Worm (Caenorhabditis elegans) whole organism, L4 larva: ENCODE data around the gene C08B6.10.

Experiments
- T20F7.1 ChIP-seq: fragments of 200-800 bp; sonication (Bioruptor generic); optimal IDR thresholded peaks from 2 replicates; lab custom pipeline; 2018; ENCODE audit warnings: mild to moderate bottlenecking, missing genetic modification characterization, missing compliant biosample characterization
- arid-1 ChIP-seq: fragments of 200-800 bp; sonication (Bioruptor generic); conservative IDR thresholded peaks from 2 replicates; pipeline ENCODE4 v1.3.6; 2022; ENCODE audit warnings: missing genetic modification reagents, missing genetic modification characterization, missing compliant biosample characterization
- ceh-20 ChIP-seq: fragments of 200-800 bp; sonication (Bioruptor generic); IDR thresholded peaks from 2 replicates; pipeline ENCODE4 v1.3.6; 2022; ENCODE audit warnings: missing genetic modification reagents, missing genetic modification characterization, missing compliant biosample characterization
- ceh-32 ChIP-seq: sonication (generic microtip); optimal IDR thresholded peaks from 2 replicates; lab custom pipeline; 2016; ENCODE audit warnings: mild to moderate bottlenecking, missing genetic modification characterization, missing compliant biosample characterization; ENCODE audit not compliant: poor library complexity
- ceh-44 ChIP-seq: fragments of 200-800 bp; sonication (Bioruptor generic); IDR thresholded peaks from 2 replicates; pipeline ENCODE4 v1.3.6; 2022; ENCODE audit warnings: missing genetic modification reagents, missing genetic modification characterization, missing compliant biosample characterization
- daf-16 ChIP-seq, 3 experiments: sonication (generic microtip); optimal IDR thresholded peaks; 2 replicates each; lab custom pipeline; 2016 to 2017; ENCODE audit warnings: missing genetic modification characterization in 3 of 3, missing genetic modification reagents in 3 of 3, mild to moderate bottlenecking in 2 of 3, missing compliant biosample characterization in 2 of 3, missing biosample characterization in 1 of 3, moderate library complexity in 1 of 3
- dmd-6 ChIP-seq: fragments of 200-800 bp; sonication (Bioruptor generic); IDR thresholded peaks from 2 replicates; pipeline ENCODE4 v1.3.6; 2022; ENCODE audit warnings: missing genetic modification reagents, missing genetic modification characterization, missing compliant biosample characterization
- dpl-1 ChIP-seq: fragments of 150-350 bp; optimal IDR thresholded peaks from 2 replicates; lab custom pipeline; 2014; ENCODE audit warnings: missing biosample characterization, missing genetic modification reagents, missing genetic modification characterization
- dve-1 ChIP-seq: sonication (generic microtip); optimal IDR thresholded peaks from 2 replicates; lab custom pipeline; 2017; ENCODE audit warnings: antibody characterized with exemption, mild to moderate bottlenecking, missing genetic modification characterization, missing compliant biosample characterization; ENCODE audit not compliant: insufficient read depth
- egl-27 ChIP-seq: sonication (generic microtip); optimal IDR thresholded peaks from 3 replicates; lab custom pipeline; 2017; ENCODE audit warnings: missing biosample characterization, missing genetic modification reagents, missing genetic modification characterization
- fos-1 ChIP-seq: fragments of 150-350 bp; optimal IDR thresholded peaks from 2 replicates; lab custom pipeline; 2014; ENCODE audit warnings: missing biosample characterization, missing genetic modification characterization
- hlh-11 ChIP-seq: fragments of 200-800 bp; sonication (Bioruptor generic); optimal IDR thresholded peaks from 2 replicates; lab custom pipeline; 2018; ENCODE audit warnings: mild to moderate bottlenecking, missing genetic modification characterization, missing compliant biosample characterization
- hlh-30 ChIP-seq: sonication (generic microtip); optimal IDR thresholded peaks from 2 replicates; lab custom pipeline; 2017; ENCODE audit warnings: antibody characterized with exemption, mild to moderate bottlenecking, missing genetic modification characterization, missing compliant biosample characterization; ENCODE audit not compliant: insufficient read depth
- lin-15B ChIP-seq: fragments of 150-350 bp; sonication (generic microtip); optimal IDR thresholded peaks from 3 replicates; lab custom pipeline; 2014; ENCODE audit warnings: missing biosample characterization, missing genetic modification characterization
- lsy-2 ChIP-seq, 2 experiments: fragments of 150-350 bp in 1 of 2; sonication (generic microtip) in 1 of 2; optimal IDR thresholded peaks; 2 replicates each; lab custom pipeline; 2014 to 2017; ENCODE audit warnings: missing biosample characterization in 2 of 2, missing genetic modification characterization in 2 of 2
- madf-9 ChIP-seq: fragments of 200-800 bp; sonication (Bioruptor generic); conservative IDR thresholded peaks from 2 replicates; pipeline ENCODE4 v1.3.6; 2022; ENCODE audit warnings: missing genetic modification reagents, missing genetic modification characterization, missing compliant biosample characterization
- mdl-1 ChIP-seq, 2 experiments: fragments of 150-350 bp in 1 of 2; sonication (generic microtip) in 1 of 2; optimal IDR thresholded peaks; 2 replicates each; lab custom pipeline; 2014 to 2017; ENCODE audit warnings: missing biosample characterization in 2 of 2, missing genetic modification characterization in 2 of 2
- mep-1 ChIP-seq: fragments of 150-350 bp; sonication (generic microtip); optimal IDR thresholded peaks from 3 replicates; lab custom pipeline; 2014; ENCODE audit warnings: missing biosample characterization, missing genetic modification characterization
- mxl-2 ChIP-seq: fragments of 200-800 bp; sonication (Bioruptor generic); conservative IDR thresholded peaks from 2 replicates; pipeline ENCODE4 v1.3.6; 2022; ENCODE audit warnings: missing genetic modification reagents, missing genetic modification characterization, missing compliant biosample characterization
- mxl-3 ChIP-seq: fragments of 200-800 bp; sonication (Bioruptor generic); optimal IDR thresholded peaks from 2 replicates; lab custom pipeline; 2018; ENCODE audit warnings: mild to moderate bottlenecking, missing genetic modification characterization, missing compliant biosample characterization
- nhr-10 ChIP-seq: fragments of 150-350 bp; optimal IDR thresholded peaks from 2 replicates; lab custom pipeline; 2014; ENCODE audit warnings: missing biosample characterization, missing genetic modification characterization
- nhr-102 ChIP-seq: sonication (generic microtip); optimal IDR thresholded peaks from 2 replicates; lab custom pipeline; 2016; ENCODE audit warnings: mild to moderate bottlenecking, missing genetic modification characterization, moderate library complexity, missing compliant biosample characterization
- nhr-11 ChIP-seq: fragments of 150-350 bp; optimal IDR thresholded peaks from 2 replicates; lab custom pipeline; 2014; ENCODE audit warnings: missing biosample characterization, missing genetic modification characterization
- nhr-28 ChIP-seq: fragments of 150-350 bp; optimal IDR thresholded peaks from 2 replicates; lab custom pipeline; 2014; ENCODE audit warnings: missing biosample characterization, missing genetic modification characterization
- nhr-48 ChIP-seq: sonication (generic microtip); optimal IDR thresholded peaks from 2 replicates; lab custom pipeline; 2016; ENCODE audit warnings: mild to moderate bottlenecking, missing genetic modification characterization, missing compliant biosample characterization
- nhr-6 ChIP-seq: fragments of 150-350 bp; optimal IDR thresholded peaks from 2 replicates; lab custom pipeline; 2014; ENCODE audit warnings: missing biosample characterization, missing genetic modification characterization
- nhr-77 ChIP-seq: fragments of 150-350 bp; optimal IDR thresholded peaks from 2 replicates; lab custom pipeline; 2014; ENCODE audit warnings: missing biosample characterization, missing genetic modification characterization
- php-3 ChIP-seq: fragments of 200-800 bp; sonication (Bioruptor generic); IDR thresholded peaks from 2 replicates; pipeline ENCODE4 v1.3.6; 2022; ENCODE audit warnings: missing genetic modification reagents, missing genetic modification characterization, missing compliant biosample characterization
- pqm-1 ChIP-seq: sonication (generic microtip); optimal IDR thresholded peaks from 2 replicates; lab custom pipeline; 2017; ENCODE audit warnings: missing biosample characterization, missing genetic modification characterization
- rbr-2 ChIP-seq: sonication (generic microtip); optimal IDR thresholded peaks from 2 replicates; lab custom pipeline; 2016; ENCODE audit warnings: missing genotype, missing genetic modification characterization, missing compliant biosample characterization
- saeg-2 ChIP-seq: fragments of 200-800 bp; sonication (Bioruptor generic); IDR thresholded peaks from 2 replicates; pipeline ENCODE4 v1.3.6; 2022; ENCODE audit warnings: missing genetic modification reagents, missing genetic modification characterization, missing compliant biosample characterization
- spr-3 ChIP-seq: fragments of 200-800 bp; sonication (Bioruptor generic); optimal IDR thresholded peaks from 2 replicates; lab custom pipeline; 2018; ENCODE audit warnings: mild to moderate bottlenecking, missing genetic modification characterization, missing compliant biosample characterization
- tra-1 ChIP-seq: fragments of 200-800 bp; sonication (Bioruptor generic); IDR thresholded peaks from 2 replicates; pipeline ENCODE4 v1.3.6; 2022; ENCODE audit warnings: missing genetic modification reagents, missing genetic modification characterization, missing compliant biosample characterization
- unc-62 ChIP-seq, 3 experiments: fragments of 150-350 bp in 1 of 3; sonication (generic microtip); optimal IDR thresholded peaks in 2 of 3; peaks in 1 of 3; 1 replicate in 1 of 3; 2 replicates in 2 of 3; lab custom pipeline; 2014 to 2017; ENCODE audit warnings: missing biosample characterization in 3 of 3, missing genetic modification characterization in 3 of 3, missing genetic modification reagents in 3 of 3, missing genotype in 1 of 3
- zfp-2 ChIP-seq: sonication (generic microtip); optimal IDR thresholded peaks from 2 replicates; lab custom pipeline; 2016; ENCODE audit warnings: mild to moderate bottlenecking, missing genetic modification characterization, missing compliant biosample characterization
- zfp-3 ChIP-seq: fragments of 200-800 bp; sonication (Bioruptor generic); conservative IDR thresholded peaks from 2 replicates; pipeline ENCODE4 v1.3.6; 2022; ENCODE audit warnings: missing genetic modification reagents, missing genetic modification characterization, missing compliant biosample characterization
- ztf-7 ChIP-seq: fragments of 150-350 bp; optimal IDR thresholded peaks from 2 replicates; lab custom pipeline; 2014; ENCODE audit warnings: missing biosample characterization, missing genetic modification characterization

C08B6.10 gene

DNA sequence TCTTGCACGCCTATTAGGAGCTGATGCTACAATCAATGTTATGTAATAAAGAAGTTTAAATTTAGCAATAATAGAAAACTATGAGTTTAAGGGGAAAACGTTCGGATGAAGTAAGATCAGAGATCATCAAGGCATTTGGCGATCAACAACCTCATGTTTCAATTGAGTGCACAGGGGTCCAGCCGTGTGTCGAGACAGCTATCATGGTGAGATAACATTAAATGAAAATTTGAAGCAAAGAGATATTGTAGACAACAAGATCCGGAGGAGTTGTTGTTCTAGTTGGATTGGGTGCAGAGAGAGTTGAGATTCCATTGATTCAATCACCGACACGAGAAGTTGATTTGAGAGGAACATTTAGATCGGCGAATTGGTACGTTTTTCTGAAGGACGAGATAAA lies 39.2 kb upstream of the C08B6.10 start:
- no peak for TF ChIP-seq fos-1
- TF ChIP-seq spr-3 (GFP tag; lab: Kevin White, UChicago) = no peak
- peak in 1 of 2 experiments; percentile 72 for TF ChIP-seq daf-16 (GFP tag; optimal IDR thresholded peaks at IDR 0.05; lab: Kevin White, UChicago)
- no peak for TF ChIP-seq daf-16 (tag; optimal IDR thresholded peaks at IDR 0.05; lab: Kevin White, UChicago)

- no peak for TF ChIP-seq zfp-2 (tag; lab: Kevin White, UChicago)
- peak; percentile 49 for TF ChIP-seq nhr-48 (tag; lab: Kevin White, UChicago)
- TF ChIP-seq unc-62 (GFP tag; optimal IDR thresholded peaks at IDR 0.05 in 1 of 2; lab: Kevin White, UChicago) = no peak
- TF ChIP-seq unc-62 (tag; optimal IDR thresholded peaks at IDR 0.05; lab: Kevin White, UChicago) = no peak
- TF ChIP-seq arid-1 (GFP tag; lab: Robert Waterston, UW) = no peak
- TF ChIP-seq nhr-77 (tag; lab: Kevin White, UChicago) = peak; percentile 89
- TF ChIP-seq nhr-102 (tag; lab: Kevin White, UChicago) = peak; percentile 48
- no peak for TF ChIP-seq zfp-3
- peak; percentile 37 for TF ChIP-seq pqm-1 (tag; lab: Kevin White, UChicago)
- no peak for TF ChIP-seq ceh-44 (GFP tag; lab: Robert Waterston, UW)
- peak; percentile 58 for TF ChIP-seq hlh-30 (tag; lab: Kevin White, UChicago)
- peak; percentile 46 for TF ChIP-seq ztf-7 (tag; lab: Kevin White, UChicago)
- TF ChIP-seq egl-27 (tag; lab: Kevin White, UChicago) = no peak
- no peak for TF ChIP-seq mxl-2 (GFP tag; lab: Robert Waterston, UW)
- TF ChIP-seq saeg-2 (GFP tag; lab: Robert Waterston, UW) = no peak
- TF ChIP-seq ceh-32 (tag; lab: Kevin White, UChicago) = no peak
- TF ChIP-seq lsy-2 (tag; optimal IDR thresholded peaks at IDR 0.05; lab: Kevin White, UChicago) = peak in 1 of 2 experiments; percentile 33
- peak; percentile 98 for TF ChIP-seq dve-1 (tag; lab: Kevin White, UChicago)
- peak; percentile 67 for TF ChIP-seq dmd-6 (GFP tag; lab: Robert Waterston, UW)
- TF ChIP-seq mep-1 = peak; percentile 13
- peak; percentile 2 for TF ChIP-seq nhr-6 (tag; lab: Kevin White, UChicago)
- no peak for TF ChIP-seq rbr-2 (tag; lab: Kevin White, UChicago)
- no peak for TF ChIP-seq dpl-1 (GFP tag; lab: Kevin White, UChicago)
- peak; percentile 8 for TF ChIP-seq T20F7.1
- peak; percentile 85 for TF ChIP-seq nhr-10 (tag; lab: Kevin White, UChicago)
- TF ChIP-seq daf-16 (GFP tag; optimal IDR thresholded peaks at IDR 0.05; lab: Kevin White, UChicago) = no peak
- peak; percentile 70 for TF ChIP-seq daf-16 (tag; optimal IDR thresholded peaks at IDR 0.05; lab: Kevin White, UChicago)
- TF ChIP-seq nhr-28 (tag; lab: Kevin White, UChicago) = peak; percentile 90
- peak; percentile 74 for TF ChIP-seq hlh-11 (tag; lab: Kevin White, UChicago)
- TF ChIP-seq tra-1 (GFP tag; lab: Robert Waterston, UW) = 0 out of 2 replicates have a peak, but pooled peaks have one; percentile 46
- peak; percentile 89 for TF ChIP-seq php-3
- peak; percentile 24 for TF ChIP-seq nhr-11 (tag; lab: Kevin White, UChicago)
- TF ChIP-seq ceh-20 (GFP tag; lab: Robert Waterston, UW) = no peak
- TF ChIP-seq madf-9 (GFP tag; lab: Robert Waterston, UW) = no peak
- peak in 1 of 2 experiments; percentile 85 for TF ChIP-seq mdl-1 (tag; optimal IDR thresholded peaks at IDR 0.05; lab: Kevin White, UChicago)
- peak; percentile 79 for TF ChIP-seq mxl-3 (GFP tag; lab: Kevin White, UChicago)
- no peak for TF ChIP-seq lin-15B (tag; lab: Kevin White, UChicago)
- TF ChIP-seq, all 104 proteins: peak for 21
Measured at ce11 chrV:10087103-10087502, 38.2 kb upstream of the C08B6.10 start, which contains the start of gene R04B5.5. R04B5.5 (plus strand) TSS chrV:10087480.
